Worm (Caenorhabditis elegans) whole organism, early embryonic: ENCODE results near the gene Y37H2A.1.
A peak's percentile ranks its signal among the peaks of the same experiment; 100 is the strongest.

ENCODE experiments used
- B0310.2 ChIP-seq: sonication (generic microtip); optimal IDR thresholded peaks from 2 replicates; lab custom pipeline; 2016; ENCODE audit warnings: mild to moderate bottlenecking, missing genetic modification characterization, missing compliant biosample characterization
- F13C5.2 ChIP-seq: sonication (generic microtip); optimal IDR thresholded peaks from 2 replicates; lab custom pipeline; 2017; ENCODE audit warnings: mild to moderate bottlenecking, missing genetic modification characterization, inconsistent platforms, missing compliant biosample characterization
- aly-1 ChIP-seq: sonication (generic microtip); optimal IDR thresholded peaks from 2 replicates; lab custom pipeline; 2016; ENCODE audit warnings: missing genetic modification characterization, missing compliant biosample characterization
- ama-1 ChIP-seq: fragments of 150-350 bp; optimal IDR thresholded peaks from 2 replicates; lab custom pipeline; 2014
- ceh-13 ChIP-seq: fragments of 200-800 bp; sonication (Bioruptor generic); optimal IDR thresholded peaks from 2 replicates; lab custom pipeline; 2018; ENCODE audit warnings: mild to moderate bottlenecking, missing genetic modification characterization, missing compliant biosample characterization
- ceh-36 ChIP-seq: sonication (generic microtip); optimal IDR thresholded peaks from 2 replicates; lab custom pipeline; 2016; ENCODE audit warnings: missing genetic modification characterization, inconsistent platforms, missing compliant biosample characterization
- ets-7 ChIP-seq: sonication (generic microtip); optimal IDR thresholded peaks from 2 replicates; lab custom pipeline; 2016; ENCODE audit warnings: missing genotype, missing genetic modification characterization, missing compliant biosample characterization
- flt-1 ChIP-seq: fragments of 200-800 bp; sonication (Bioruptor generic); IDR thresholded peaks from 2 replicates; pipeline ENCODE4 v1.3.6; 2022; ENCODE audit warnings: missing genetic modification characterization, missing compliant biosample characterization
- hmbx-1 ChIP-seq: sonication (generic microtip); optimal IDR thresholded peaks from 2 replicates; lab custom pipeline; 2016; ENCODE audit warnings: mild to moderate bottlenecking, missing genetic modification characterization, missing compliant biosample characterization
- hmg-4 ChIP-seq: fragments of 200-800 bp; sonication (Bioruptor generic); optimal IDR thresholded peaks from 2 replicates; lab custom pipeline; 2018; ENCODE audit warnings: mild to moderate bottlenecking, missing genetic modification characterization, missing compliant biosample characterization
- hnd-1 ChIP-seq: sonication (generic microtip); optimal IDR thresholded peaks from 2 replicates; lab custom pipeline; 2016; ENCODE audit warnings: missing genetic modification characterization, missing compliant biosample characterization
- pes-1 ChIP-seq: fragments of 200-800 bp; sonication (Bioruptor generic); IDR thresholded peaks from 2 replicates; pipeline ENCODE4 v1.3.6; 2022; ENCODE audit warnings: missing genetic modification reagents, missing genetic modification characterization, missing compliant biosample characterization
- scrt-1 ChIP-seq: fragments of 200-800 bp; sonication (Bioruptor generic); IDR thresholded peaks from 2 replicates; pipeline ENCODE4 v1.3.6; 2022; ENCODE audit warnings: missing genetic modification characterization, missing compliant biosample characterization
- sea-1 ChIP-seq: fragments of 200-800 bp; sonication (Bioruptor generic); conservative IDR thresholded peaks from 2 replicates; pipeline ENCODE4 v1.3.6; 2022; ENCODE audit warnings: missing genetic modification characterization, missing compliant biosample characterization
- tbx-11 ChIP-seq: fragments of 200-800 bp; sonication (Bioruptor generic); IDR thresholded peaks from 2 replicates; pipeline ENCODE4 v1.3.6; 2022; ENCODE audit warnings: missing genetic modification characterization, missing compliant biosample characterization
- tbx-37 ChIP-seq: fragments of 200-800 bp; sonication (Bioruptor generic); conservative IDR thresholded peaks from 2 replicates; pipeline ENCODE4 v1.3.6; 2022; ENCODE audit warnings: missing genetic modification reagents, missing genetic modification characterization, missing compliant biosample characterization
- tra-4 ChIP-seq: sonication (generic microtip); optimal IDR thresholded peaks from 2 replicates; lab custom pipeline; 2017; ENCODE audit warnings: missing genetic modification characterization, missing compliant biosample characterization

Y37H2A.1 gene

ce11 chrV:18107969-18108368, at the start of gene Y37H2A.1:
Y37H2A.1 (plus strand) TSS chrV:18108269.
- TF ChIP-seq ceh-36 (no peak), hmbx-1 (tag; lab: Kevin White, UChicago) (no peak), F13C5.2 (tag; lab: Kevin White, UChicago) (no peak), tbx-11 (no peak), scrt-1 (GFP tag; lab: Robert Waterston, UW) (no peak), ceh-13 (GFP tag; lab: Kevin White, UChicago) (no peak), B0310.2 (no peak)

ce11 chrV:18066257-18066783, 41.7 kb upstream of the Y37H2A.1 start, which contains the start of gene Y59A8B.8:
Y59A8B.8 (minus strand) TSS chrV:18066307.
- no peak for TF ChIP-seq tra-4
- TF ChIP-seq hnd-1 (tag; lab: Kevin White, UChicago) = no peak
- TF ChIP-seq F13C5.2 (tag; lab: Kevin White, UChicago) = no peak
- no peak for TF ChIP-seq flt-1
- TF ChIP-seq hmg-4 = no peak

ce11 chrV:18079163-18079562, 28.9 kb upstream of the Y37H2A.1 start:
- TF ChIP-seq ets-7 = no peak
- peak; percentile 22 for TF ChIP-seq F13C5.2 (tag; lab: Kevin White, UChicago)
- TF ChIP-seq scrt-1 (GFP tag; lab: Robert Waterston, UW) = peak; percentile 7; the same call in 1 of the 2 replicates

- no peak for TF ChIP-seq tbx-37 (GFP tag; lab: Robert Waterston, UW)
- no peak for TF ChIP-seq hmbx-1 (tag; lab: Kevin White, UChicago)
- no peak for TF ChIP-seq ceh-13 (GFP tag; lab: Kevin White, UChicago)
- no peak for TF ChIP-seq pes-1 (GFP tag; lab: Robert Waterston, UW)
- TF ChIP-seq F13C5.2 (tag; lab: Kevin White, UChicago) = no peak
- no peak for TF ChIP-seq sea-1 (GFP tag; lab: Robert Waterston, UW)
- TF ChIP-seq tbx-11 = no peak
- TF ChIP-seq hnd-1 (tag; lab: Kevin White, UChicago) = no peak
- no peak for TF ChIP-seq ama-1 (lab: Kevin White, UChicago)
- no peak for TF ChIP-seq ceh-36
- no peak for TF ChIP-seq tra-4
- no peak for TF ChIP-seq B0310.2
- TF ChIP-seq flt-1 = no peak
- no peak for TF ChIP-seq hmg-4
- no peak for TF ChIP-seq aly-1
- no peak for TF ChIP-seq ets-7
- no peak for TF ChIP-seq scrt-1 (GFP tag; lab: Robert Waterston, UW)
Measured at ce11 chrV:18081857-18082256, 26.2 kb upstream of the Y37H2A.1 start, which contains the start of gene nova-1. nova-1 (minus strand) TSS chrV:18081957.

ce11 chrV:18085150-18085833, 22.8 kb upstream of the Y37H2A.1 start, which contains the start of gene fbxa-106:
fbxa-106 (minus strand) TSS chrV:18085200.
- TF ChIP-seq sea-1 (GFP tag; lab: Robert Waterston, UW) (no peak), B0310.2 (no peak), flt-1 (no peak), tbx-37 (GFP tag; lab: Robert Waterston, UW) (no peak), ceh-36 (no peak), F13C5.2 (tag; lab: Kevin White, UChicago) (no peak), tra-4 (no peak), scrt-1 (GFP tag; lab: Robert Waterston, UW) (no peak), ama-1 (lab: Kevin White, UChicago) (no peak), hmg-4 (no peak), aly-1 (no peak), ceh-13 (GFP tag; lab: Kevin White, UChicago) (no peak), hnd-1 (tag; lab: Kevin White, UChicago) (no peak), tbx-11 (no peak), ets-7 (no peak), pes-1 (GFP tag; lab: Robert Waterston, UW) (no peak), hmbx-1 (tag; lab: Kevin White, UChicago) (no peak)

ce11 chrV:18086174-18086661, 21.9 kb upstream of the Y37H2A.1 start, which contains the start of gene Y59A8B.12:
Y59A8B.12 (minus strand) TSS chrV:18086224.
- TF ChIP-seq ceh-36 (no peak), tbx-11 (no peak), aly-1 (no peak), flt-1 (no peak), tra-4 (no peak), ets-7 (no peak), hmg-4 (no peak), B0310.2 (no peak), scrt-1 (GFP tag; lab: Robert Waterston, UW) (no peak)

- no peak for TF ChIP-seq tra-4
Measured at ce11 chrV:18086783-18087182, 21.3 kb upstream of the Y37H2A.1 start, which contains the start of gene slr-2. slr-2 (plus strand) TSS chrV:18087123.

- TF ChIP-seq B0310.2 = no peak
- no peak for TF ChIP-seq scrt-1 (GFP tag; lab: Robert Waterston, UW)
- no peak for TF ChIP-seq aly-1
- TF ChIP-seq flt-1 = no peak
- TF ChIP-seq ama-1 (lab: Kevin White, UChicago) = no peak
- no peak for TF ChIP-seq F13C5.2 (tag; lab: Kevin White, UChicago)
- TF ChIP-seq hmbx-1 (tag; lab: Kevin White, UChicago) = no peak
Measured at ce11 chrV:18091216-18091615, 16.9 kb upstream of the Y37H2A.1 start.
